Worm (Caenorhabditis elegans): ENCODE results near the gene F14H3.6.

- TF ChIP-seq W03F9.2 (tag; optimal IDR thresholded peaks at IDR 0.05) (no peak), him-1 (tag; optimal IDR thresholded peaks at IDR 0.05) (no peak)
Measured at ce11 chrV:16036166-16036565, 22.5 kb downstream of the F14H3.6 start, which contains the start of gene T10C6.10.

Measured in whole organism, L4/young adult.